Worm (Caenorhabditis elegans): ENCODE data around the gene H04J21.1.

H04J21.1 gene

DNA sequence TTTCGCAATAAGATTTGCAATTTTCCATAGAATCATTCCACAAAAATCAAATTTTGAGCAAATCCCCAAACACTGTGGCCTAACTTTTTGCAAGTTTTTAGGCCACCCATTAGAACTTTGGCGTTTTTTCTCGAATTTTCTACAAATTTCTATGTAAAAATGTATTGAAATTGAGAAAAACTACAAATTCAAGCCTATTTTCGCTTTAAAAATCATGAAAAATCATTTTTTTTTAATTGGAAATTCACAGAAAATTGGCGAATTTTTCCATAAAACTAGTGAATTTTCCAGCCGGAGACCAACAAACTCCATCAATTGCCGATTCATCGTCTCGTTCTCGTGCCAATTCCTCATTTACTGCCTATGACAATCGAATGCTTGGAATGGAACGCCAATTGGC lies 21.8 kb downstream of the H04J21.1 start:
- TF ChIP-seq hlh-13 (GFP tag; optimal IDR thresholded peaks at IDR 0.05) (no peak), ets-4 (tag; optimal IDR thresholded peaks at IDR 0.05) (no peak), dmd-4 (tag; optimal IDR thresholded peaks at IDR 0.05; ENCODE audit: borderline replicate concordance) (no peak)

- no peak for TF ChIP-seq pros-1 (tag; optimal IDR thresholded peaks at IDR 0.05)
- no peak for TF ChIP-seq fax-1 (tag; optimal IDR thresholded peaks at IDR 0.05)
- no peak for TF ChIP-seq ceh-34 (tag; optimal IDR thresholded peaks at IDR 0.05)
- no peak for TF ChIP-seq elt-2 (tag; optimal IDR thresholded peaks at IDR 0.05)
These were observed 24.5 kb downstream of the H04J21.1 start, which contains the start of gene gip-1 for ce11 chrIII:2347291-2347690. TSS of gene gip-1 (plus strand) at chrIII:2347591.

- no peak for TF ChIP-seq elt-4 (tag; optimal IDR thresholded peaks at IDR 0.05)
These were observed 28.5 kb downstream of the H04J21.1 start, which contains the start of gene phf-5 for ce11 chrIII:2343273-2343672. TSS of gene phf-5 (plus strand) at chrIII:2343573.

- TF ChIP-seq ceh-9 (tag; optimal IDR thresholded peaks at IDR 0.05) = no peak
- no peak for TF ChIP-seq K09A11.1 (tag; optimal IDR thresholded peaks at IDR 0.05; ENCODE audit: insufficient read depth)
- peak; percentile 27 for TF ChIP-seq ceh-31 (tag; optimal IDR thresholded peaks at IDR 0.05)
- no peak for TF ChIP-seq eyg-1 (tag; optimal IDR thresholded peaks at IDR 0.05)
- TF ChIP-seq pag-3 (tag; optimal IDR thresholded peaks at IDR 0.05; ENCODE audit: borderline replicate concordance) = no peak
- no peak for TF ChIP-seq tbx-2 (tag; optimal IDR thresholded peaks at IDR 0.05)
- TF ChIP-seq nfya-1 (tag; optimal IDR thresholded peaks at IDR 0.05) = peak; percentile 18
- TF ChIP-seq ceh-48 (tag; optimal IDR thresholded peaks at IDR 0.05) = peak; percentile 26
- TF ChIP-seq fax-1 (tag; optimal IDR thresholded peaks at IDR 0.05) = no peak
- TF ChIP-seq elt-2 (tag; optimal IDR thresholded peaks at IDR 0.05) = peak; percentile 28
- TF ChIP-seq rnt-1 (tag; optimal IDR thresholded peaks at IDR 0.05) = peak; percentile 2
- no peak for TF ChIP-seq elt-4 (tag; optimal IDR thresholded peaks at IDR 0.05)
- TF ChIP-seq gmeb-2 (tag; optimal IDR thresholded peaks at IDR 0.05) = no peak
- no peak for TF ChIP-seq zip-5 (tag; optimal IDR thresholded peaks at IDR 0.05)
These were observed 40.6 kb downstream of the H04J21.1 start, which contains the start of the genes Y54F10BM.13 and ppm-1.D for ce11 chrIII:2331033-2331625. TSS of gene Y54F10BM.13 (minus strand) at chrIII:2331083. TSS of gene ppm-1.D (plus strand) at chrIII:2331572.

DNA sequence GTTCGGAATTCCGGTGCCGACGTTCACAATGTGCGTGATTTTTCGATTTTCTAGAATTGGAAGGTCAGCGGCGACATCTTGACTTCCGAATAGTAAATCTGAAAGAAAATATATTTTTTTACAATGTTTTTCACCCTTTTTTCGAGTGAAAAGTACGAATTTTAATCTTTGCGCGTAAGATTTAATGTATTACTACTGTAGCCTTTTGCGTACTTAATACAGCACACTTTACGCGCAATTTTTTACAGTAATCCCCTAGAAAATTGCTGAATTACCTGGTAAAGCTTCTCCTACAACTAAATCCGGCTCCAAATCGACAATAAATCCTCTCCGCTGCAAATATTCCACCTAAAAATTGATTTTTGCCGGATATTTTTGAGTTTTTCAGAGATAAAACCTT lies 41.4 kb downstream of the H04J21.1 start:
- TF ChIP-seq ttx-3 (tag; optimal IDR thresholded peaks at IDR 0.05) = no peak
- no peak for TF ChIP-seq K09A11.1 (tag; optimal IDR thresholded peaks at IDR 0.05; ENCODE audit: insufficient read depth)
- no peak for TF ChIP-seq K02D7.2 (tag; optimal IDR thresholded peaks at IDR 0.05)
- no peak for TF ChIP-seq hlh-6 (tag; optimal IDR thresholded peaks at IDR 0.05)
- TF ChIP-seq F13H6.1 (tag; optimal IDR thresholded peaks at IDR 0.05) = no peak
- no peak for TF ChIP-seq sox-2 (GFP tag; IDR thresholded peaks at IDR 0.05)
- no peak for TF ChIP-seq pat-9 (tag; optimal IDR thresholded peaks at IDR 0.05)
- no peak for TF ChIP-seq fkh-10 (GFP tag; optimal IDR thresholded peaks at IDR 0.05)
- no peak for TF ChIP-seq ceh-18 (tag; optimal IDR thresholded peaks at IDR 0.05)
- no peak for TF ChIP-seq odd-2 (tag; optimal IDR thresholded peaks at IDR 0.05)
- no peak for TF ChIP-seq syd-9 (tag; optimal IDR thresholded peaks at IDR 0.05)
- TF ChIP-seq ceh-14 (tag; optimal IDR thresholded peaks at IDR 0.05) = no peak
- TF ChIP-seq C08G9.2 (tag; optimal IDR thresholded peaks at IDR 0.05) = no peak
- TF ChIP-seq elt-2 (tag; optimal IDR thresholded peaks at IDR 0.05) = no peak
- no peak for TF ChIP-seq ref-2 (tag; optimal IDR thresholded peaks at IDR 0.05)

- TF ChIP-seq ceh-34 (tag; optimal IDR thresholded peaks at IDR 0.05) = peak; percentile 7
- no peak for TF ChIP-seq Y22D7AL.16 (tag; optimal IDR thresholded peaks at IDR 0.05)
These were observed 42.4 kb downstream of the H04J21.1 start, which contains the start of gene Y54F10BM.12 for ce11 chrIII:2329336-2329735. TSS of gene Y54F10BM.12 (minus strand) at chrIII:2329679.
